Fruit fly (Drosophila melanogaster) whole organism, embryonic: ENCODE data around the gene haf.
A peak's percentile ranks its signal among the peaks of the same experiment; 100 is the strongest.

Experiments used
- Antp ChIP-seq: fragments of 200-800 bp; sonication (Bioruptor generic); optimal IDR thresholded peaks from 3 replicates; lab custom pipeline; 2016; ENCODE audit warnings: missing biosample characterization, missing genetic modification characterization
- CG10431 ChIP-seq: fragments of 200-800 bp; sonication (Bioruptor generic); optimal IDR thresholded peaks from 3 replicates; lab custom pipeline; 2018; ENCODE audit warnings: missing biosample characterization, mild to moderate bottlenecking, missing genetic modification characterization
- CG10654 ChIP-seq: fragments of 200-800 bp; sonication (Bioruptor generic); optimal IDR thresholded peaks from 2 replicates; lab custom pipeline; 2016; ENCODE audit warnings: missing biosample characterization, missing genetic modification characterization
- CG11398 ChIP-seq: fragments of 200-800 bp; sonication (Bioruptor generic); optimal IDR thresholded peaks from 2 replicates; lab custom pipeline; 2016; ENCODE audit warnings: missing biosample characterization, missing genetic modification characterization
- CG12155 ChIP-seq: fragments of 200-800 bp; sonication (Bioruptor generic); optimal IDR thresholded peaks from 3 replicates; lab custom pipeline; 2016; ENCODE audit warnings: missing biosample characterization, missing genetic modification characterization
- CG15696 ChIP-seq: fragments of 200-800 bp; sonication (Bioruptor generic); optimal IDR thresholded peaks from 2 replicates; lab custom pipeline; 2019; ENCODE audit warnings: missing biosample characterization, mild to moderate bottlenecking, missing genetic modification characterization, moderate library complexity
- CG16813 ChIP-seq: fragments of 200-800 bp; sonication (Bioruptor generic); IDR thresholded peaks from 3 replicates; pipeline ENCODE4 v1.3.6; 2022; ENCODE audit warnings: missing biosample characterization, missing genetic modification characterization; ENCODE audit not compliant: partially characterized antibody
- CG17328 ChIP-seq: fragments of 200-800 bp; sonication (Bioruptor generic); IDR thresholded peaks from 2 replicates; pipeline ENCODE4 v1.3.6; 2022; ENCODE audit warnings: missing biosample characterization, missing genetic modification characterization
- CG18011 ChIP-seq: fragments of 200-800 bp; sonication (Bioruptor generic); optimal IDR thresholded peaks from 2 replicates; lab custom pipeline; 2017; ENCODE audit warnings: missing biosample characterization, missing genetic modification characterization, mild to moderate bottlenecking, moderate library complexity, missing genotype
- CG6791 ChIP-seq: fragments of 200-800 bp; sonication (Bioruptor generic); IDR thresholded peaks from 3 replicates; pipeline ENCODE4 v1.3.6; 2022; ENCODE audit warnings: missing biosample characterization, missing genetic modification characterization; ENCODE audit not compliant: partially characterized antibody
- CG7745 ChIP-seq: fragments of 200-800 bp; sonication (Bioruptor generic); optimal IDR thresholded peaks from 2 replicates; lab custom pipeline; 2018; ENCODE audit warnings: missing biosample characterization, mild to moderate bottlenecking, missing genetic modification characterization, moderate library complexity
- CG8290 ChIP-seq, 3 experiments: fragments of 200-800 bp; sonication (Bioruptor generic); optimal IDR thresholded peaks; 2 replicates each; lab custom pipeline; 2016 to 2019; ENCODE audit warnings: missing biosample characterization in 3 of 3, missing genetic modification characterization in 3 of 3, mild to moderate bottlenecking in 2 of 3, moderate library complexity in 1 of 3
- CG8388 ChIP-seq: fragments of 200-800 bp; sonication (Bioruptor generic); optimal IDR thresholded peaks from 2 replicates; lab custom pipeline; 2019; ENCODE audit warnings: missing biosample characterization, mild to moderate bottlenecking, missing genetic modification characterization, moderate library complexity
- CG9932 ChIP-seq: fragments of 200-800 bp; sonication (Bioruptor generic); IDR thresholded peaks from 2 replicates; pipeline ENCODE4 v1.3.6; 2022; ENCODE audit warnings: missing biosample characterization, missing genetic modification characterization
- Dp ChIP-seq: fragments of 200-800 bp; sonication (Bioruptor generic); optimal IDR thresholded peaks from 2 replicates; lab custom pipeline; 2018; ENCODE audit warnings: missing biosample characterization, mild to moderate bottlenecking, missing genetic modification characterization, moderate library complexity
- Elba2 ChIP-seq: fragments of 200-800 bp; sonication (Bioruptor generic); optimal IDR thresholded peaks from 3 replicates; lab custom pipeline; 2016; ENCODE audit warnings: missing biosample characterization, missing genetic modification characterization
- Fer1 ChIP-seq: fragments of 200-800 bp; sonication (Bioruptor generic); optimal IDR thresholded peaks from 2 replicates; lab custom pipeline; 2017; ENCODE audit warnings: missing biosample characterization, mild to moderate bottlenecking, missing genetic modification characterization
- HHEX ChIP-seq: fragments of 200-800 bp; sonication (Bioruptor generic); optimal IDR thresholded peaks from 3 replicates; lab custom pipeline; 2017; ENCODE audit warnings: missing biosample characterization, mild to moderate bottlenecking, missing genetic modification characterization, missing genetic modification reagents
- Hsf ChIP-seq: fragments of 200-800 bp; sonication (Bioruptor generic); optimal IDR thresholded peaks from 3 replicates; lab custom pipeline; 2016; ENCODE audit warnings: missing biosample characterization, missing genetic modification characterization
- Mad ChIP-seq: fragments of 200-800 bp; sonication (Bioruptor generic); optimal IDR thresholded peaks from 2 replicates; lab custom pipeline; 2016; ENCODE audit warnings: missing biosample characterization, missing genetic modification characterization
- Oli ChIP-seq: fragments of 200-800 bp; sonication (Bioruptor generic); optimal IDR thresholded peaks from 2 replicates; lab custom pipeline; 2018; ENCODE audit warnings: missing biosample characterization, mild to moderate bottlenecking, missing genetic modification characterization, moderate library complexity
- Ravus ChIP-seq: fragments of 200-800 bp; sonication (Bioruptor generic); IDR thresholded peaks from 2 replicates; pipeline ENCODE4 v1.3.6; 2022; ENCODE audit warnings: missing biosample characterization, missing genetic modification characterization
- Tbp ChIP-seq: fragments of >200 bp; optimal IDR thresholded peaks from 2 replicates; lab custom pipeline; 2018; ENCODE audit warnings: missing biosample characterization, missing genetic modification characterization
- ac ChIP-seq: fragments of 200-800 bp; sonication (Bioruptor generic); optimal IDR thresholded peaks from 3 replicates; lab custom pipeline; 2017; ENCODE audit warnings: missing biosample characterization, mild to moderate bottlenecking, missing genetic modification characterization
- amos ChIP-seq: fragments of 200-800 bp; sonication (Bioruptor generic); IDR thresholded peaks from 2 replicates; pipeline ENCODE4 v1.3.6; 2022; ENCODE audit warnings: missing biosample characterization, missing genetic modification characterization; ENCODE audit not compliant: partially characterized antibody
- bigmax ChIP-seq: fragments of 200-800 bp; sonication (Bioruptor generic); optimal IDR thresholded peaks from 2 replicates; lab custom pipeline; 2018; ENCODE audit warnings: missing biosample characterization, mild to moderate bottlenecking, missing genetic modification characterization
- chinmo ChIP-seq: fragments of 200-800 bp; sonication (Bioruptor generic); IDR thresholded peaks from 4 replicates; pipeline ENCODE4 v1.3.6; 2022; ENCODE audit warnings: missing biosample characterization, missing genetic modification characterization; ENCODE audit not compliant: partially characterized antibody
- da ChIP-seq: fragments of 200-800 bp; sonication (Bioruptor generic); optimal IDR thresholded peaks from 2 replicates; lab custom pipeline; 2016; ENCODE audit warnings: missing biosample characterization, missing genetic modification characterization
- dpn ChIP-seq, 2 experiments: fragments of 200-800 bp; sonication (Bioruptor generic); optimal IDR thresholded peaks; 3 replicates each; lab custom pipeline; 2016; ENCODE audit warnings: missing biosample characterization in 2 of 2, missing genetic modification characterization in 2 of 2
- emc ChIP-seq: fragments of 200-800 bp; sonication (Bioruptor generic); optimal IDR thresholded peaks from 2 replicates; lab custom pipeline; 2016; ENCODE audit warnings: missing biosample characterization, missing genetic modification characterization
- eve ChIP-seq, 2 experiments: fragments of >200 bp; optimal IDR thresholded peaks; 2 replicates each; lab custom pipeline; 2017; ENCODE audit warnings: missing biosample characterization in 2 of 2, missing genetic modification characterization in 2 of 2
- exex ChIP-seq: fragments of 200-800 bp; sonication (Bioruptor generic); optimal IDR thresholded peaks from 4 replicates; lab custom pipeline; 2018; ENCODE audit warnings: missing biosample characterization, mild to moderate bottlenecking, missing genetic modification characterization, moderate library complexity
- ftz-f1 ChIP-seq: fragments of 200-800 bp; sonication (Bioruptor generic); optimal IDR thresholded peaks from 2 replicates; lab custom pipeline; 2016; ENCODE audit warnings: missing biosample characterization, missing genetic modification characterization
- gem ChIP-seq: fragments of 200-800 bp; sonication (Bioruptor generic); optimal IDR thresholded peaks from 2 replicates; lab custom pipeline; 2019; ENCODE audit warnings: missing biosample characterization, mild to moderate bottlenecking, missing genetic modification characterization, moderate library complexity
- inv ChIP-seq: fragments of 200-800 bp; sonication (Bioruptor generic); IDR thresholded peaks from 2 replicates; pipeline ENCODE4 v1.3.6; 2022; ENCODE audit warnings: missing biosample characterization, missing genetic modification characterization; ENCODE audit not compliant: partially characterized antibody
- ken ChIP-seq: fragments of 200-800 bp; sonication (Bioruptor generic); IDR thresholded peaks from 3 replicates; pipeline ENCODE4 v1.3.6; 2022; ENCODE audit warnings: missing biosample characterization, missing genetic modification characterization
- klu ChIP-seq: fragments of 200-800 bp; sonication (Bioruptor generic); IDR thresholded peaks from 2 replicates; pipeline ENCODE4 v1.3.6; 2022; ENCODE audit warnings: missing biosample characterization, missing genetic modification characterization
- lov ChIP-seq, 2 experiments: fragments of 200-800 bp in 1 of 2; fragments of >200 bp in 1 of 2; sonication (Bioruptor generic) in 1 of 2; IDR thresholded peaks in 1 of 2; optimal IDR thresholded peaks in 1 of 2; 2 replicates in 1 of 2; 3 replicates in 1 of 2; pipeline versions ENCODE4 v1.3.6 to Lab custom; 2017 to 2022; ENCODE audit warnings: missing biosample characterization in 1 of 2, missing genetic modification characterization in 1 of 2
- oc ChIP-seq: fragments of 200-800 bp; sonication (Bioruptor generic); optimal IDR thresholded peaks from 2 replicates; lab custom pipeline; 2018; ENCODE audit warnings: missing biosample characterization, mild to moderate bottlenecking, missing genetic modification characterization, moderate library complexity
- odd ChIP-seq: fragments of 200-800 bp; sonication (Bioruptor generic); optimal IDR thresholded peaks from 2 replicates; lab custom pipeline; 2017; ENCODE audit warnings: missing biosample characterization, mild to moderate bottlenecking, missing genetic modification characterization
- pzg ChIP-seq: fragments of 200-800 bp; sonication (Bioruptor generic); optimal IDR thresholded peaks from 3 replicates; lab custom pipeline; 2018; ENCODE audit warnings: missing biosample characterization, mild to moderate bottlenecking, missing genetic modification characterization, moderate library complexity
- sisA ChIP-seq: fragments of 200-800 bp; sonication (Bioruptor generic); IDR thresholded peaks from 2 replicates; pipeline ENCODE4 v1.3.6; 2022; ENCODE audit warnings: missing biosample characterization, missing genetic modification characterization
- so ChIP-seq: fragments of 200-800 bp; sonication (Bioruptor generic); IDR thresholded peaks from 3 replicates; pipeline ENCODE4 v1.3.6; 2022; ENCODE audit warnings: missing biosample characterization, missing genetic modification characterization
- sqz ChIP-seq: fragments of 200-800 bp; sonication (Bioruptor generic); optimal IDR thresholded peaks from 3 replicates; lab custom pipeline; 2018; ENCODE audit warnings: missing biosample characterization, mild to moderate bottlenecking, missing genetic modification characterization
- sr ChIP-seq: fragments of 200-800 bp; sonication (Bioruptor generic); IDR thresholded peaks from 3 replicates; pipeline ENCODE4 v1.3.6; 2022; ENCODE audit warnings: missing biosample characterization, missing genetic modification characterization
- ssp ChIP-seq: fragments of 200-800 bp; sonication (Bioruptor generic); IDR thresholded peaks from 2 replicates; pipeline ENCODE4 v1.3.6; 2022; ENCODE audit warnings: missing biosample characterization, missing genetic modification characterization
- stc ChIP-seq: fragments of 200-800 bp; sonication (Bioruptor generic); IDR thresholded peaks from 2 replicates; pipeline ENCODE4 v1.3.6; 2022; ENCODE audit warnings: missing biosample characterization, missing genetic modification characterization
- tin ChIP-seq: fragments of 200-800 bp; sonication (Bioruptor generic); optimal IDR thresholded peaks from 3 replicates; lab custom pipeline; 2016; ENCODE audit warnings: missing biosample characterization, missing genetic modification characterization
- vvl ChIP-seq: fragments of 200-800 bp; sonication (Bioruptor generic); IDR thresholded peaks from 2 replicates; pipeline ENCODE4 v1.3.6; 2022; ENCODE audit warnings: missing biosample characterization, missing genetic modification characterization

Gene haf

DNA sequence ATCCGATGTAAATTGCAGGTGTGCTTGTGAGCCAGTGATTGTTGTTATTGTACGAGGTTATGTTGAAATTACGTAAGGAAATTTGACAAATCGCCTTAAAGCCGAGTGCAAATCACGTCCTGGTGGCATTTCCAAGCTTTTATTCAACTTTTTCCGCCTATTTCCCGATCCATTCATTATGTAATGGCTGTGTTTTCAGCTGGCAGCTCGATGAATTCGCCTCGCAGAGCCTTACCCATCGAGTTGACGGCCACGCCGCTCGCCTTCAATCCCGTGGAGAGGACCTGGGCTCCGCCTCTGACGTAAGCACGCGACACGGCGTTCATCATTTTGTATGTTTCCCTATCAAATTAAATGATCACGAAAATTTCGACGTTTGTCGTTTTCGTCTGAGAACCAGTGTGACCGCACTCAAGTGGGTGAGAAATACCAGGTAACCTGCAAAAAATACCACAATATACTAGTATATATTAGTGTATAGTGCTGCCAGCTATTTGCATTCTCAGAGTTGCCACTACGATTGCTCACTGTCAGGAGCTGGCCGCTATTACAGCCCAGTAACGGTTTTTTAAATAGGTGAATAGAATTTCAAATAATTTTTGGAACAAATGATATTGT lies 58.9 kb downstream of the haf start, which contains the start of gene RFeSP:
RFeSP (minus strand) TSS at position 413 of the 618 bp plus-strand sequence.
- TF ChIP-seq Antp (GFP tag; lab: Kevin White, UChicago) = no peak
- TF ChIP-seq pzg (GFP tag; lab: Kevin White, UChicago) = peak; percentile 98
- no peak for TF ChIP-seq CG10431
- TF ChIP-seq so (GFP tag; lab: Robert Waterston, UW) = no peak
- no peak for TF ChIP-seq klu (GFP tag; lab: Robert Waterston, UW)
- peak; percentile 61 for TF ChIP-seq ftz-f1 (GFP tag; lab: Kevin White, UChicago)
- TF ChIP-seq stc (GFP tag; lab: Robert Waterston, UW) = no peak
- no peak for TF ChIP-seq CG7745 (tag; lab: Kevin White, UChicago)
- TF ChIP-seq ac (GFP tag; lab: Kevin White, UChicago) = no peak
- no peak for TF ChIP-seq odd
- TF ChIP-seq CG17328 = no peak
- TF ChIP-seq CG8290 (GFP tag; optimal IDR thresholded peaks at IDR 0.05; lab: Kevin White, UChicago) = no peak
- TF ChIP-seq CG8290 (tag; optimal IDR thresholded peaks at IDR 0.05; lab: Kevin White, UChicago) = peak in 1 of 2 experiments; percentile 76
- no peak for TF ChIP-seq eve (GFP tag; optimal IDR thresholded peaks at IDR 0.05; lab: Kevin White, UChicago)
- no peak for TF ChIP-seq lov (optimal IDR thresholded peaks at IDR 0.05; lab: Kevin White, UChicago)
- TF ChIP-seq lov (GFP tag; IDR thresholded peaks at IDR 0.05; lab: Robert Waterston, UW) = no peak
- peak; percentile 18; the same call in 1 of the 2 replicates for TF ChIP-seq inv (GFP tag; lab: Robert Waterston, UW)
- TF ChIP-seq da = no peak
- TF ChIP-seq amos = peak; percentile 53
- TF ChIP-seq sqz (GFP tag; lab: Kevin White, UChicago) = no peak
- peak; percentile 7 for TF ChIP-seq CG12155
- TF ChIP-seq Tbp (GFP tag; lab: Kevin White, UChicago) = no peak
- no peak for TF ChIP-seq oc (tag; lab: Kevin White, UChicago)
- TF ChIP-seq exex (tag; lab: Kevin White, UChicago) = no peak
- TF ChIP-seq HHEX (GFP tag; lab: Kevin White, UChicago) = no peak
- TF ChIP-seq CG10654 (GFP tag; lab: Kevin White, UChicago) = no peak
- peak in 1 of 2 experiments; percentile 30 for TF ChIP-seq dpn (GFP tag; optimal IDR thresholded peaks at IDR 0.05; lab: Kevin White, UChicago)
- TF ChIP-seq gem (tag; lab: Kevin White, UChicago) = no peak
- no peak for TF ChIP-seq tin (GFP tag; lab: Kevin White, UChicago)
- TF ChIP-seq Elba2 (GFP tag; lab: Kevin White, UChicago) = no peak
- TF ChIP-seq chinmo (GFP tag; lab: Robert Waterston, UW) = 0 out of 4 replicates have a peak, but pooled peaks have one; percentile 51
- TF ChIP-seq CG16813 (GFP tag; lab: Robert Waterston, UW) = 0 out of 3 replicates have a peak, but pooled peaks have one; percentile 26
- TF ChIP-seq CG6791 = no peak
- TF ChIP-seq Oli (tag; lab: Kevin White, UChicago) = no peak
- peak; percentile 67 for TF ChIP-seq bigmax
- no peak for TF ChIP-seq ssp (GFP tag; lab: Robert Waterston, UW)
- no peak for TF ChIP-seq vvl (GFP tag; lab: Robert Waterston, UW)
- no peak for TF ChIP-seq CG8388 (GFP tag; lab: Kevin White, UChicago)
- no peak for TF ChIP-seq sr (GFP tag; lab: Robert Waterston, UW)
- peak; percentile 79 for TF ChIP-seq Dp (GFP tag; lab: Kevin White, UChicago)
- no peak for TF ChIP-seq Ravus (GFP tag; lab: Robert Waterston, UW)
- TF ChIP-seq Hsf (GFP tag; lab: Kevin White, UChicago) = no peak
- peak; percentile 100 for TF ChIP-seq CG18011 (GFP tag; lab: Kevin White, UChicago)
- TF ChIP-seq CG9932 (GFP tag; lab: Robert Waterston, UW) = 0 out of 2 replicates have a peak, but pooled peaks have one; percentile 7
- TF ChIP-seq sisA (GFP tag; lab: Robert Waterston, UW) = no peak
- peak; percentile 2 for TF ChIP-seq CG15696
- peak; percentile 11 for TF ChIP-seq Fer1 (GFP tag; lab: Kevin White, UChicago)
- TF ChIP-seq emc = no peak
- no peak for TF ChIP-seq CG11398
- 0 out of 3 replicates have a peak, but pooled peaks have one; percentile 19 for TF ChIP-seq ken
- peak; percentile 48 for TF ChIP-seq Mad (GFP tag; lab: Kevin White, UChicago)
